Worm (Caenorhabditis elegans): Measurements from ENCODE around the gene tag-342.

- TF ChIP-seq tbx-8 (GFP tag; optimal IDR thresholded peaks at IDR 0.05) (no peak), unc-62 (GFP tag; optimal IDR thresholded peaks at IDR 0.05) (no peak)
Observed at ce11 chrIII:9426301-9426700, 41.7 kb upstream of the tag-342 start, which contains the start of gene T26G10.5.
